Worm (Caenorhabditis elegans) whole organism, L2 larva: ENCODE measurements around the gene sth-1.

Experiments
- ceh-82 ChIP-seq: fragments of 150-350 bp; optimal IDR thresholded peaks from 2 replicates; lab custom pipeline; 2014; ENCODE audit warnings: missing biosample characterization, missing genetic modification characterization
- crh-2 ChIP-seq: sonication (generic microtip); optimal IDR thresholded peaks from 2 replicates; lab custom pipeline; 2017; ENCODE audit warnings: missing biosample characterization, missing genetic modification characterization
- nhr-77 ChIP-seq: fragments of 150-350 bp; optimal IDR thresholded peaks from 2 replicates; lab custom pipeline; 2014; ENCODE audit warnings: missing biosample characterization, missing genetic modification characterization
- skn-1 ChIP-seq: sonication (generic microtip); optimal IDR thresholded peaks from 2 replicates; lab custom pipeline; 2017; ENCODE audit warnings: missing biosample characterization, missing genetic modification characterization
- unc-39 ChIP-seq: fragments of 150-350 bp; optimal IDR thresholded peaks from 2 replicates; lab custom pipeline; 2014; ENCODE audit warnings: missing biosample characterization, missing genetic modification characterization
- unc-62 ChIP-seq: fragments of 150-350 bp; optimal IDR thresholded peaks from 2 replicates; lab custom pipeline; 2014; ENCODE audit warnings: missing biosample characterization, missing genetic modification reagents, missing genetic modification characterization

ce11 chrV:8095378-8095777, 43.4 kb downstream of the sth-1 start, which contains the start of gene str-146:
- TF ChIP-seq unc-62 (GFP tag; lab: Kevin White, UChicago) (no peak), crh-2 (tag; lab: Kevin White, UChicago) (no peak), ceh-82 (tag; lab: Kevin White, UChicago) (no peak), skn-1 (tag; lab: Kevin White, UChicago) (no peak), nhr-77 (no peak), unc-39 (tag; lab: Kevin White, UChicago) (no peak)
